Fruit fly (Drosophila melanogaster) Kc167 (cell line): ENCODE measurements around the gene ZnT77C.

Experiments used
- Myc ChIP-seq: fragments of >200 bp; optimal IDR thresholded peaks from 2 replicates; lab custom pipeline; 2017; ENCODE audit warnings: missing external identifiers
- Sin3A ChIP-seq: fragments of >200 bp; optimal IDR thresholded peaks from 2 replicates; lab custom pipeline; 2018; ENCODE audit warnings: missing external identifiers
- h ChIP-seq: fragments of >200 bp; optimal IDR thresholded peaks from 3 replicates; lab custom pipeline; 2018; ENCODE audit warnings: missing external identifiers
- insv ChIP-seq: fragments of >200 bp; optimal IDR thresholded peaks from 3 replicates; lab custom pipeline; 2018; ENCODE audit warnings: missing external identifiers
- psq ChIP-seq: fragments of >200 bp; optimal IDR thresholded peaks from 2 replicates; lab custom pipeline; 2017; ENCODE audit warnings: missing external identifiers
- ttk ChIP-seq: sonication (Bioruptor generic); optimal IDR thresholded peaks from 2 replicates; lab custom pipeline; 2017; ENCODE audit warnings: missing external identifiers

dm6 chr3L:20539116-20539990, 44.6 kb upstream of the ZnT77C start:
- TF ChIP-seq psq (lab: Kevin White, UChicago) (no peak), Myc (lab: Kevin White, UChicago) (no peak), insv (lab: Kevin White, UChicago) (no peak), Sin3A (lab: Kevin White, UChicago) (no peak), ttk (lab: Kevin White, UChicago) (no peak), h (lab: Kevin White, UChicago) (no peak)
